Worm (Caenorhabditis elegans): Measurements from ENCODE around the gene F58D2.4.

Gene F58D2.4

ce11 chrIV:13180723-13181122 lies 8.1 kb downstream of the F58D2.4 start, which contains the start of gene F58D2.3:
TSS of gene F58D2.3 (minus strand) at chrIV:13180823.
- TF ChIP-seq lin-32 (GFP tag; optimal IDR thresholded peaks at IDR 0.05) (no peak), nhr-12 (tag; optimal IDR thresholded peaks at IDR 0.05) (no peak), ztf-11 (tag; optimal IDR thresholded peaks at IDR 0.05) (no peak), drap-1 (GFP tag; optimal IDR thresholded peaks at IDR 0.05) (no peak), sptf-1 (tag; optimal IDR thresholded peaks at IDR 0.05) (no peak), blmp-1 (tag; optimal IDR thresholded peaks at IDR 0.05) (no peak), ceh-43 (GFP tag; optimal IDR thresholded peaks at IDR 0.05) (no peak), ceh-83 (GFP tag; optimal IDR thresholded peaks at IDR 0.05) (no peak), cnd-1 (tag; optimal IDR thresholded peaks at IDR 0.05) (no peak), elt-1 (tag; optimal IDR thresholded peaks at IDR 0.05; ENCODE audit: borderline replicate concordance, insufficient read depth) (no peak), mep-1 (tag; optimal IDR thresholded peaks at IDR 0.05) (no peak), ceh-39 (tag; optimal IDR thresholded peaks at IDR 0.05) (no peak), hlh-1 (tag; optimal IDR thresholded peaks at IDR 0.05) (no peak), M03D4.4 (tag; optimal IDR thresholded peaks at IDR 0.05) (no peak), mls-2 (tag; optimal IDR thresholded peaks at IDR 0.05) (no peak), mab-5 (tag; optimal IDR thresholded peaks at IDR 0.05) (no peak), lin-13 (tag; optimal IDR thresholded peaks at IDR 0.05) (no peak), snpc-4 (tag; optimal IDR thresholded peaks at IDR 0.05) (no peak), nhr-76 (tag; optimal IDR thresholded peaks at IDR 0.05) (no peak), pha-4 (tag; optimal IDR thresholded peaks at IDR 0.05) (no peak)

ce11 chrIV:13179295-13179694 lies 9.6 kb downstream of the F58D2.4 start, which contains the start of gene lev-1:
TSS of gene lev-1 (minus strand) at chrIV:13179395.
- TF ChIP-seq elt-3 (tag; optimal IDR thresholded peaks at IDR 0.05) (no peak), drap-1 (GFP tag; optimal IDR thresholded peaks at IDR 0.05) (no peak), ceh-39 (tag; optimal IDR thresholded peaks at IDR 0.05) (no peak), unc-120 (tag; optimal IDR thresholded peaks at IDR 0.05; ENCODE audit: poor library complexity, severe bottlenecking) (peak; percentile 38), hlh-1 (tag; optimal IDR thresholded peaks at IDR 0.05) (peak; percentile 55), zip-8 (tag; optimal IDR thresholded peaks at IDR 0.05) (no peak), bed-3 (GFP tag; optimal IDR thresholded peaks at IDR 0.05) (no peak), nhr-2 (tag; optimal IDR thresholded peaks at IDR 0.05) (no peak)

ce11 chrIV:13173359-13173758 lies 15.5 kb downstream of the F58D2.4 start:
- TF ChIP-seq snpc-4 (tag; optimal IDR thresholded peaks at IDR 0.05) (no peak), pha-4 (tag; optimal IDR thresholded peaks at IDR 0.05) (no peak), nhr-12 (tag; optimal IDR thresholded peaks at IDR 0.05) (no peak), lin-32 (GFP tag; optimal IDR thresholded peaks at IDR 0.05) (no peak), tbx-8 (GFP tag; optimal IDR thresholded peaks at IDR 0.05) (no peak), bed-3 (GFP tag; optimal IDR thresholded peaks at IDR 0.05) (no peak), elt-3 (tag; optimal IDR thresholded peaks at IDR 0.05) (no peak), mls-2 (tag; optimal IDR thresholded peaks at IDR 0.05) (no peak), nhr-2 (tag; optimal IDR thresholded peaks at IDR 0.05) (no peak), mep-1 (tag; optimal IDR thresholded peaks at IDR 0.05) (no peak), ceh-39 (tag; optimal IDR thresholded peaks at IDR 0.05) (no peak), nhr-237 (tag; optimal IDR thresholded peaks at IDR 0.05) (no peak), blmp-1 (tag; optimal IDR thresholded peaks at IDR 0.05) (no peak), mab-5 (tag; optimal IDR thresholded peaks at IDR 0.05) (no peak), cnd-1 (tag; optimal IDR thresholded peaks at IDR 0.05) (no peak), elt-1 (tag; optimal IDR thresholded peaks at IDR 0.05; ENCODE audit: borderline replicate concordance, insufficient read depth) (no peak), sem-2 (GFP tag; optimal IDR thresholded peaks at IDR 0.05) (no peak), nhr-76 (tag; optimal IDR thresholded peaks at IDR 0.05) (no peak), M03D4.4 (tag; optimal IDR thresholded peaks at IDR 0.05) (no peak), ceh-83 (GFP tag; optimal IDR thresholded peaks at IDR 0.05) (no peak)

- TF ChIP-seq elt-3 (tag; optimal IDR thresholded peaks at IDR 0.05), result no peak
- no peak for TF ChIP-seq nhr-237 (tag; optimal IDR thresholded peaks at IDR 0.05)
- no peak for TF ChIP-seq nhr-12 (tag; optimal IDR thresholded peaks at IDR 0.05)
- no peak for TF ChIP-seq unc-62 (GFP tag; optimal IDR thresholded peaks at IDR 0.05)
- TF ChIP-seq zip-8 (tag; optimal IDR thresholded peaks at IDR 0.05), result no peak
- TF ChIP-seq nhr-28 (tag; optimal IDR thresholded peaks at IDR 0.05), result no peak
- TF ChIP-seq mep-1 (tag; optimal IDR thresholded peaks at IDR 0.05), result no peak
- TF ChIP-seq ceh-39 (tag; optimal IDR thresholded peaks at IDR 0.05), result no peak
- no peak for TF ChIP-seq ztf-11 (tag; optimal IDR thresholded peaks at IDR 0.05)
- TF ChIP-seq pha-4 (tag; optimal IDR thresholded peaks at IDR 0.05), result no peak
- TF ChIP-seq drap-1 (GFP tag; optimal IDR thresholded peaks at IDR 0.05), result no peak
- TF ChIP-seq flh-1 (GFP tag; optimal IDR thresholded peaks at IDR 0.05), result no peak
- no peak for TF ChIP-seq cnd-1 (tag; optimal IDR thresholded peaks at IDR 0.05)
- no peak for TF ChIP-seq mls-2 (tag; optimal IDR thresholded peaks at IDR 0.05)
- TF ChIP-seq bed-3 (GFP tag; optimal IDR thresholded peaks at IDR 0.05), result no peak
- TF ChIP-seq ceh-83 (GFP tag; optimal IDR thresholded peaks at IDR 0.05), result no peak
Observed at ce11 chrIV:13170241-13170640, 18.6 kb downstream of the F58D2.4 start, which contains the start of gene nas-14. TSS of gene nas-14 (plus strand) at chrIV:13170541.
